Fruit fly (Drosophila melanogaster) whole organism, adult: Measurements from ENCODE around the gene cu.

Experiments used
- CG11617 ChIP-seq: fragments of 200-800 bp; sonication (Bioruptor generic); optimal IDR thresholded peaks from 2 replicates; lab custom pipeline; 2017; ENCODE audit warnings: mild to moderate bottlenecking, missing biosample characterization, missing genetic modification reagents, missing genetic modification characterization
- CG12768 ChIP-seq: fragments of 200-800 bp; sonication (Bioruptor generic); optimal IDR thresholded peaks from 2 replicates; lab custom pipeline; 2017; ENCODE audit warnings: missing biosample characterization, missing genetic modification characterization, mild to moderate bottlenecking, moderate library complexity, missing genetic modification reagents
- CG5204 ChIP-seq: fragments of 200-800 bp; sonication (Bioruptor generic); optimal IDR thresholded peaks from 2 replicates; lab custom pipeline; 2016; ENCODE audit warnings: missing biosample characterization, missing genetic modification characterization
- CG7101 ChIP-seq: fragments of 200-800 bp; sonication (Bioruptor generic); optimal IDR thresholded peaks from 2 replicates; lab custom pipeline; 2018; ENCODE audit warnings: missing biosample characterization, mild to moderate bottlenecking, missing genetic modification characterization, moderate library complexity
- Mnt ChIP-seq: fragments of 200-800 bp; sonication (Bioruptor generic); optimal IDR thresholded peaks from 2 replicates; lab custom pipeline; 2016; ENCODE audit warnings: missing biosample characterization, mild to moderate bottlenecking, missing genetic modification characterization
- bab1 ChIP-seq: fragments of 200-800 bp; sonication (Bioruptor generic); optimal IDR thresholded peaks from 3 replicates; lab custom pipeline; 2019; ENCODE audit warnings: missing biosample characterization, mild to moderate bottlenecking, missing genetic modification characterization, moderate library complexity
- kay ChIP-seq: fragments of 200-800 bp; sonication (Bioruptor generic); peaks from one replicate; lab custom pipeline; 2016; ENCODE audit warnings: missing biosample characterization, missing genetic modification characterization, borderline replicate concordance
- ovo ChIP-seq: fragments of 200-800 bp; sonication (Bioruptor generic); optimal IDR thresholded peaks from 2 replicates; lab custom pipeline; 2016; ENCODE audit warnings: missing biosample characterization, missing genetic modification characterization
- pad ChIP-seq: fragments of 200-800 bp; sonication (Bioruptor generic); optimal IDR thresholded peaks from 3 replicates; lab custom pipeline; 2017; ENCODE audit warnings: missing biosample characterization, missing genetic modification characterization, mild to moderate bottlenecking, moderate library complexity, missing genetic modification reagents

- TF ChIP-seq CG5204 (GFP tag; lab: Kevin White, UChicago) (no peak), pad (no peak), ovo (GFP tag; lab: Kevin White, UChicago) (no peak), CG12768 (GFP tag; lab: Kevin White, UChicago) (no peak), CG11617 (peak; percentile 6), bab1 (GFP tag; lab: Kevin White, UChicago) (no peak), Mnt (GFP tag; lab: Kevin White, UChicago) (peak; percentile 13), CG7101 (tag; lab: Kevin White, UChicago) (no peak), kay (GFP tag; lab: Kevin White, UChicago) (no peak)
Observed at dm6 chr3R:11219883-11220282, 22.5 kb downstream of the cu start, which contains the start of gene CG6689.
